Worm (Caenorhabditis elegans) whole organism, L2 larva: ENCODE measurements around the gene fipr-15.

ENCODE experiments used
- Y55F3AM.14 ChIP-seq: fragments of 200-800 bp; sonication (Bioruptor generic); optimal IDR thresholded peaks from 2 replicates; lab custom pipeline; 2018; ENCODE audit warnings: mild to moderate bottlenecking, missing genetic modification characterization, missing compliant biosample characterization
- ceh-82 ChIP-seq: fragments of 150-350 bp; optimal IDR thresholded peaks from 2 replicates; lab custom pipeline; 2014; ENCODE audit warnings: missing biosample characterization, missing genetic modification characterization
- elt-3 ChIP-seq: sonication (generic microtip); optimal IDR thresholded peaks from 2 replicates; lab custom pipeline; 2017; ENCODE audit warnings: missing biosample characterization, missing genetic modification characterization
- nhr-129 ChIP-seq: fragments of 150-350 bp; optimal IDR thresholded peaks from 2 replicates; lab custom pipeline; 2014; ENCODE audit warnings: missing biosample characterization, missing genetic modification characterization
- nhr-23 ChIP-seq: fragments of 150-350 bp; optimal IDR thresholded peaks from 2 replicates; lab custom pipeline; 2014; ENCODE audit warnings: missing biosample characterization, missing genetic modification reagents, missing genetic modification characterization
- nhr-237 ChIP-seq: fragments of 150-350 bp; optimal IDR thresholded peaks from 2 replicates; lab custom pipeline; 2014; ENCODE audit warnings: missing biosample characterization, missing genetic modification characterization
- ztf-11 ChIP-seq: sonication (generic microtip); optimal IDR thresholded peaks from 2 replicates; lab custom pipeline; 2017; ENCODE audit warnings: missing biosample characterization, missing genetic modification characterization

DNA sequence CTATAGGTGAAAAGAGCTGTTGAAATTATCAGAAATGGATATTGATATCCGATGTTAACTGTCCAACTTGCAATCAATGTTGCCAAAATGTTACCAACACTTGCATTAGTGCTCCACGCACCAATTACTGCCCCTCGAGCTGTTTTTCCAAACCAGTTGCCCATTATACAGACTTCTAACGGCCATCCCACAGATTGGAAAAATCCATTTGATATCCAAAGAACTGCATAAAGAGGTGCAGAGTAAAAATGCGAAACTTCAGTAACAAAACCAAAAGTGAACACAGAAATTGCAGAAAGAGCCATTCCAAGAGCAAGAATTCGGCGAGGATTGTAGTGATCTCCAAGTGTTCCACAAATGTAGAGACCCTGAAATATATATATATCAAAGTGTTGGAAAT lies 26.3 kb upstream of the fipr-15 start:
- no peak for TF ChIP-seq ztf-11
- TF ChIP-seq nhr-237: no peak
- no peak for TF ChIP-seq nhr-129 (tag; lab: Kevin White, UChicago)
- TF ChIP-seq elt-3 (tag; lab: Kevin White, UChicago): no peak
- no peak for TF ChIP-seq ceh-82 (tag; lab: Kevin White, UChicago)
- TF ChIP-seq Y55F3AM.14 (GFP tag; lab: Kevin White, UChicago): no peak
- no peak for TF ChIP-seq nhr-23 (tag; lab: Kevin White, UChicago)
